Worm (Caenorhabditis elegans): ENCODE data around the gene dpy-20.

- no peak for TF ChIP-seq pax-3 (tag; optimal IDR thresholded peaks at IDR 0.05)
- TF ChIP-seq aly-2 (tag; optimal IDR thresholded peaks at IDR 0.05), result no peak
- TF ChIP-seq ceh-8 (GFP tag; optimal IDR thresholded peaks at IDR 0.05), result no peak
- TF ChIP-seq efl-3 (GFP tag; optimal IDR thresholded peaks at IDR 0.05), result no peak
- TF ChIP-seq dpl-1 (GFP tag; optimal IDR thresholded peaks at IDR 0.05), result no peak
- no peak for TF ChIP-seq blmp-1 (tag; optimal IDR thresholded peaks at IDR 0.05)
- TF ChIP-seq lsy-2 (tag; optimal IDR thresholded peaks at IDR 0.05), result no peak
- no peak for TF ChIP-seq mdl-1 (tag; optimal IDR thresholded peaks at IDR 0.05)
- TF ChIP-seq skn-1 (tag; optimal IDR thresholded peaks at IDR 0.05), result no peak
- no peak for TF ChIP-seq unc-130 (tag; optimal IDR thresholded peaks at IDR 0.05)
- no peak for TF ChIP-seq nhr-76 (tag; optimal IDR thresholded peaks at IDR 0.05)
- TF ChIP-seq unc-62 (GFP tag; optimal IDR thresholded peaks at IDR 0.05), result no peak
Measured at ce11 chrIV:11738092-11738617, 37.5 kb upstream of the dpy-20 start, which contains the start of gene K01A6.7.
